Worm (Caenorhabditis elegans): ENCODE data around the gene C38D9.2.

- TF ChIP-seq xnd-1 (tag; optimal IDR thresholded peaks at IDR 0.05) (no peak), pha-4 (tag; optimal IDR thresholded peaks at IDR 0.05) (no peak), unc-62 (GFP tag; optimal IDR thresholded peaks at IDR 0.05) (no peak), T26A5.8 (tag; optimal IDR thresholded peaks at IDR 0.05) (no peak), hlh-26 (GFP tag; conservative IDR thresholded peaks at IDR 0.05) (no peak), ama-1 (optimal IDR thresholded peaks at IDR 0.05) (no peak), ama-1 (GFP tag; optimal IDR thresholded peaks at IDR 0.05) (no peak), lsl-1 (GFP tag; optimal IDR thresholded peaks at IDR 0.05) (no peak), dpff-1 (tag; optimal IDR thresholded peaks at IDR 0.05) (no peak), B0019.2 (GFP tag; conservative IDR thresholded peaks at IDR 0.05) (no peak), K11D2.4 (GFP tag; IDR thresholded peaks at IDR 0.05) (no peak)
Observed at ce11 chrV:17616807-17617206, 49.9 kb downstream of the C38D9.2 start, which contains the start of gene Y6G8.6.

Data from whole organism, young adult.